Worm (Caenorhabditis elegans): ENCODE measurements around the gene T27A8.3.

- TF ChIP-seq snpc-4 (tag; optimal IDR thresholded peaks at IDR 0.05) = no peak
- no peak for TF ChIP-seq dpl-1 (GFP tag; optimal IDR thresholded peaks at IDR 0.05)
- peak; percentile 88 for TF ChIP-seq dve-1 (tag; optimal IDR thresholded peaks at IDR 0.05; ENCODE audit: insufficient read depth)
- no peak for TF ChIP-seq fos-1 (tag; optimal IDR thresholded peaks at IDR 0.05)
- peak; percentile 73 for TF ChIP-seq nhr-6 (tag; optimal IDR thresholded peaks at IDR 0.05)
- peak; percentile 75; the same call in 1 of the 2 replicates for TF ChIP-seq ceh-20 (GFP tag; IDR thresholded peaks at IDR 0.05)
- TF ChIP-seq lin-39 (tag; optimal IDR thresholded peaks at IDR 0.05) = no peak
- TF ChIP-seq nhr-11 (tag; optimal IDR thresholded peaks at IDR 0.05) = peak; percentile 91
- TF ChIP-seq cey-2 (tag; optimal IDR thresholded peaks at IDR 0.05; ENCODE audit: borderline replicate concordance, insufficient read depth) = no peak
- TF ChIP-seq hlh-30 (tag; optimal IDR thresholded peaks at IDR 0.05; ENCODE audit: insufficient read depth) = peak; percentile 81
These were observed 37.9 kb upstream of the T27A8.3 start for ce11 chrX:16024558-16024957.

Data from whole organism, L4 larva.